Fruit fly (Drosophila melanogaster): Measurements from ENCODE around the gene Adgf-A2.

Adgf-A2 gene

dm6 chr3L:17757156-17758083 is 6.5 kb downstream of the Adgf-A2 start (continued):
- TF ChIP-seq HmgZ (tag; optimal IDR thresholded peaks at IDR 0.05) (peak; percentile 23), PHDP (tag; optimal IDR thresholded peaks at IDR 0.05) (peak; percentile 61), en (GFP tag; optimal IDR thresholded peaks at IDR 0.05) (peak; percentile 6), otp (GFP tag; IDR thresholded peaks at IDR 0.05) (0 out of 3 replicates have a peak, but pooled peaks have one; percentile 57), Side (GFP tag; optimal IDR thresholded peaks at IDR 0.05) (peak; percentile 52), CG12659 (GFP tag; optimal IDR thresholded peaks at IDR 0.05) (peak; percentile 69), Hr51 (GFP tag; optimal IDR thresholded peaks at IDR 0.05) (peak; percentile 22 to 76), rib (GFP tag; IDR thresholded peaks at IDR 0.05) (no peak), CG3407 (GFP tag; optimal IDR thresholded peaks at IDR 0.05) (peak; percentile 84), seq (GFP tag; IDR thresholded peaks at IDR 0.05) (peak; percentile 54), tll (GFP tag; optimal IDR thresholded peaks at IDR 0.05) (no peak), CG2202 (tag; optimal IDR thresholded peaks at IDR 0.05) (peak; percentile 84), CG33213 (GFP tag; optimal IDR thresholded peaks at IDR 0.05) (peak; percentile 1), Camta (GFP tag; optimal IDR thresholded peaks at IDR 0.05) (peak; percentile 70), CG18262 (tag; optimal IDR thresholded peaks at IDR 0.05) (peak; percentile 97), Med (GFP tag) (peak; percentile 75), nerfin-2 (GFP tag; IDR thresholded peaks at IDR 0.05; ENCODE audit: partially characterized antibody) (no peak), slp2 (GFP tag; optimal IDR thresholded peaks at IDR 0.05) (peak; percentile 32), crc (GFP tag; optimal IDR thresholded peaks at IDR 0.05) (no peak), sd (tag; optimal IDR thresholded peaks at IDR 0.05) (no peak), Hr78 (GFP tag; optimal IDR thresholded peaks at IDR 0.05) (peak in 1 of 2 experiments; percentile 72), nmo (GFP tag; optimal IDR thresholded peaks at IDR 0.05) (peak; percentile 94), Abd-B (GFP tag; optimal IDR thresholded peaks at IDR 0.05) (peak; percentile 34), Dp (GFP tag; optimal IDR thresholded peaks at IDR 0.05) (no peak), CG34224 (GFP tag; IDR thresholded peaks at IDR 0.05; ENCODE audit: partially characterized antibody) (no peak), CkIIα-i1 (GFP tag; IDR thresholded peaks at IDR 0.05) (no peak), ATbp (GFP tag; optimal IDR thresholded peaks at IDR 0.05) (peak; percentile 62), fru (optimal IDR thresholded peaks at IDR 0.05) (no peak), CG10565 (GFP tag; optimal IDR thresholded peaks at IDR 0.05) (no peak), CG16863 (GFP tag; optimal IDR thresholded peaks at IDR 0.05) (peak; percentile 67), org-1 (GFP tag; optimal IDR thresholded peaks at IDR 0.05) (peak; percentile 74), Optix (GFP tag; IDR thresholded peaks at IDR 0.05) (no peak), inv (GFP tag; IDR thresholded peaks at IDR 0.05; ENCODE audit: partially characterized antibody) (no peak), CG5953 (GFP tag; IDR thresholded peaks at IDR 0.05) (no peak), CG17385 (GFP tag; optimal IDR thresholded peaks at IDR 0.05) (peak; percentile 70), toy (GFP tag; IDR thresholded peaks at IDR 0.05) (no peak), slou (GFP tag; optimal IDR thresholded peaks at IDR 0.05) (peak; percentile 31), kay (GFP tag; optimal IDR thresholded peaks at IDR 0.05) (peak; percentile 35), D (optimal IDR thresholded peaks at IDR 0.05) (no peak), D (GFP tag; optimal IDR thresholded peaks at IDR 0.05) (peak; percentile 94), Drgx (GFP tag; IDR thresholded peaks at IDR 0.05) (peak; percentile 36; the same call in 1 of the 2 replicates), chif (GFP tag; optimal IDR thresholded peaks at IDR 0.05) (peak; percentile 57 to 80), cwo (GFP tag; optimal IDR thresholded peaks at IDR 0.05) (peak; percentile 4), ranshi (GFP tag; IDR thresholded peaks at IDR 0.05) (peak; percentile 26; the same call in 1 of the 2 replicates), onecut (GFP tag; IDR thresholded peaks at IDR 0.05) (peak; percentile 70), B-H1 (GFP tag; IDR thresholded peaks at IDR 0.05) (peak; percentile 54; the same call in 2 of the 3 replicates), CrebB (tag; optimal IDR thresholded peaks at IDR 0.05) (no peak), Hr39 (optimal IDR thresholded peaks at IDR 0.05) (no peak)
